Worm (Caenorhabditis elegans): ENCODE results near the gene T23E7.6.

DNA sequence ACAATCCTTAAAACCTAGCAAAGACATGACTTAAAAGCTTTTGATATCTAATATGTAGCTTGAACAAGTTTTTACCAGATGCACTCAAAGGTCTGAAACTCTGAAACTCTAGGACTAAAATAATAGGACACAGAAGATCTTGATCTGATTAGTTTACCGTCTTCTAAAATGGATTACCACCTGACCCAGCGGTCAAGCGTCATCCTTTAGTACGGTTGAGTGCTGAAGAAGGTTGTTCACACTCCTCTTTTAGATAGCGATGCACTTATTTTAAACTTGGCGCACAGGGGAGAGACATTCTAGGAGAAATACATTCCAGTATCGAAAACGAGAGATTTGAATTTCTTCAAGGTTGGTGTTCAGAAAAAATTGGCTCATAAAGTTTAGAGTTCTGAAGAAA is 913 bp downstream of the T23E7.6 start:
- no peak for TF ChIP-seq rbr-2 (tag; optimal IDR thresholded peaks at IDR 0.05)
- TF ChIP-seq nhr-11 (tag; optimal IDR thresholded peaks at IDR 0.05) = no peak
- TF ChIP-seq unc-62 (GFP tag; optimal IDR thresholded peaks at IDR 0.05 in 1 of 2) = peak in 1 of 2 experiments; percentile 86
- no peak for TF ChIP-seq unc-62 (tag; optimal IDR thresholded peaks at IDR 0.05)
- no peak for TF ChIP-seq aha-1 (tag)
- no peak for TF ChIP-seq duxl-1 (tag; optimal IDR thresholded peaks at IDR 0.05; ENCODE audit: poor library complexity)
- TF ChIP-seq lin-15B (tag; optimal IDR thresholded peaks at IDR 0.05) = no peak
- TF ChIP-seq ama-1 (optimal IDR thresholded peaks at IDR 0.05) = no peak
- TF ChIP-seq nhr-111 (GFP tag; optimal IDR thresholded peaks at IDR 0.05) = no peak
- no peak for TF ChIP-seq pqm-1 (tag; optimal IDR thresholded peaks at IDR 0.05)
- no peak for TF ChIP-seq lin-13 (GFP tag; optimal IDR thresholded peaks at IDR 0.05)
- TF ChIP-seq mdt-29 (GFP tag; IDR thresholded peaks at IDR 0.05) = no peak
